Worm (Caenorhabditis elegans) whole organism, L2 larva: ENCODE measurements around the gene H23N18.6.
A peak's percentile ranks its signal among the peaks of the same experiment; 100 is the strongest.

Experiments
- C34F6.9 ChIP-seq: fragments of 150-350 bp; optimal IDR thresholded peaks from 2 replicates; lab custom pipeline; 2014; ENCODE audit warnings: missing biosample characterization, missing genetic modification characterization
- R02D3.7 ChIP-seq: fragments of 150-350 bp; optimal IDR thresholded peaks from 2 replicates; lab custom pipeline; 2014; ENCODE audit warnings: missing biosample characterization, missing genetic modification characterization
- Y55F3AM.14 ChIP-seq: fragments of 200-800 bp; sonication (Bioruptor generic); optimal IDR thresholded peaks from 2 replicates; lab custom pipeline; 2018; ENCODE audit warnings: mild to moderate bottlenecking, missing genetic modification characterization, missing compliant biosample characterization
- alr-1 ChIP-seq: fragments of 150-350 bp; optimal IDR thresholded peaks from 2 replicates; lab custom pipeline; 2014; ENCODE audit warnings: missing biosample characterization, missing genetic modification characterization
- aly-2 ChIP-seq: fragments of 150-350 bp; optimal IDR thresholded peaks from 2 replicates; lab custom pipeline; 2014; ENCODE audit warnings: missing biosample characterization, missing genetic modification characterization
- ama-1 ChIP-seq: fragments of 150-350 bp; optimal IDR thresholded peaks from 2 replicates; lab custom pipeline; 2018; ENCODE audit warnings: inconsistent platforms
- blmp-1 ChIP-seq: sonication (generic microtip); optimal IDR thresholded peaks from 2 replicates; lab custom pipeline; 2017; ENCODE audit warnings: missing genetic modification characterization, mild to moderate bottlenecking, missing compliant biosample characterization, antibody characterized with exemption, moderate library complexity; ENCODE audit not compliant: insufficient read depth
- ceh-16 ChIP-seq: fragments of 150-350 bp; optimal IDR thresholded peaks from 2 replicates; lab custom pipeline; 2014; ENCODE audit warnings: missing biosample characterization, missing genetic modification characterization
- ceh-82 ChIP-seq: fragments of 150-350 bp; optimal IDR thresholded peaks from 2 replicates; lab custom pipeline; 2014; ENCODE audit warnings: missing biosample characterization, missing genetic modification characterization
- crh-2 ChIP-seq: sonication (generic microtip); optimal IDR thresholded peaks from 2 replicates; lab custom pipeline; 2017; ENCODE audit warnings: missing biosample characterization, missing genetic modification characterization
- dmd-4 ChIP-seq: sonication (generic microtip); optimal IDR thresholded peaks from 2 replicates; lab custom pipeline; 2017; ENCODE audit warnings: missing biosample characterization, missing genetic modification characterization
- egl-27 ChIP-seq: sonication (generic microtip); optimal IDR thresholded peaks from 3 replicates; lab custom pipeline; 2017; ENCODE audit warnings: missing biosample characterization, missing genetic modification reagents, missing genetic modification characterization
- elt-1 ChIP-seq: fragments of 150-350 bp; optimal IDR thresholded peaks from 2 replicates; lab custom pipeline; 2014; ENCODE audit warnings: missing biosample characterization, missing genetic modification characterization
- elt-3 ChIP-seq: sonication (generic microtip); optimal IDR thresholded peaks from 2 replicates; lab custom pipeline; 2017; ENCODE audit warnings: missing biosample characterization, missing genetic modification characterization
- fos-1 ChIP-seq: fragments of 150-350 bp; optimal IDR thresholded peaks from 2 replicates; lab custom pipeline; 2014; ENCODE audit warnings: missing biosample characterization, missing genetic modification characterization
- gmeb-1 ChIP-seq: fragments of 150-350 bp; optimal IDR thresholded peaks from 2 replicates; lab custom pipeline; 2014; ENCODE audit warnings: missing biosample characterization, missing genetic modification characterization
- lin-13 ChIP-seq: fragments of 150-350 bp; optimal IDR thresholded peaks from 2 replicates; lab custom pipeline; 2014; ENCODE audit warnings: missing biosample characterization, missing genetic modification reagents, missing genetic modification characterization
- lsy-2 ChIP-seq, 2 experiments: fragments of 150-350 bp in 1 of 2; sonication (generic microtip) in 1 of 2; optimal IDR thresholded peaks; 2 replicates each; lab custom pipeline; 2014 to 2017; ENCODE audit warnings: missing biosample characterization in 2 of 2, missing genetic modification characterization in 2 of 2
- mab-5 ChIP-seq: fragments of 150-350 bp; optimal IDR thresholded peaks from 2 replicates; lab custom pipeline; 2014; ENCODE audit warnings: missing biosample characterization, missing genetic modification characterization
- mdl-1 ChIP-seq, 2 experiments: fragments of 150-350 bp in 1 of 2; sonication (generic microtip) in 1 of 2; optimal IDR thresholded peaks; 2 replicates each; lab custom pipeline; 2017; ENCODE audit warnings: missing biosample characterization in 2 of 2, missing genetic modification characterization in 2 of 2
- nhr-10 ChIP-seq: sonication (generic microtip); optimal IDR thresholded peaks from 2 replicates; lab custom pipeline; 2017; ENCODE audit warnings: missing biosample characterization, missing genetic modification characterization
- nhr-11 ChIP-seq: fragments of 150-350 bp; optimal IDR thresholded peaks from 2 replicates; lab custom pipeline; 2014; ENCODE audit warnings: missing biosample characterization, missing genetic modification characterization
- nhr-21 ChIP-seq: fragments of 150-350 bp; optimal IDR thresholded peaks from 2 replicates; lab custom pipeline; 2014; ENCODE audit warnings: missing biosample characterization, missing genetic modification characterization
- nhr-23 ChIP-seq: fragments of 150-350 bp; optimal IDR thresholded peaks from 2 replicates; lab custom pipeline; 2014; ENCODE audit warnings: missing biosample characterization, missing genetic modification reagents, missing genetic modification characterization
- nhr-237 ChIP-seq: fragments of 150-350 bp; optimal IDR thresholded peaks from 2 replicates; lab custom pipeline; 2014; ENCODE audit warnings: missing biosample characterization, missing genetic modification characterization
- nhr-25 ChIP-seq: fragments of 150-350 bp; sonication (generic microtip); optimal IDR thresholded peaks from 3 replicates; lab custom pipeline; 2014; ENCODE audit warnings: missing biosample characterization, missing genetic modification characterization
- nhr-77 ChIP-seq: fragments of 150-350 bp; optimal IDR thresholded peaks from 2 replicates; lab custom pipeline; 2014; ENCODE audit warnings: missing biosample characterization, missing genetic modification characterization
- peb-1 ChIP-seq: fragments of 150-350 bp; optimal IDR thresholded peaks from 2 replicates; lab custom pipeline; 2014; ENCODE audit warnings: missing biosample characterization, missing genetic modification characterization
- sem-4 ChIP-seq: fragments of 150-350 bp; optimal IDR thresholded peaks from 2 replicates; lab custom pipeline; 2014; ENCODE audit warnings: missing biosample characterization, missing genetic modification reagents, missing genetic modification characterization
- skn-1 ChIP-seq: sonication (generic microtip); optimal IDR thresholded peaks from 2 replicates; lab custom pipeline; 2017; ENCODE audit warnings: missing biosample characterization, missing genetic modification characterization
- sma-3 ChIP-seq: sonication (generic microtip); optimal IDR thresholded peaks from 2 replicates; lab custom pipeline; 2016; ENCODE audit warnings: missing genetic modification reagents, missing genetic modification characterization, missing compliant biosample characterization
- sma-9 ChIP-seq, 2 experiments: fragments of 150-350 bp in 1 of 2; sonication (generic microtip) in 1 of 2; optimal IDR thresholded peaks; 2 replicates each; lab custom pipeline; 2014 to 2016; ENCODE audit warnings: missing genetic modification characterization in 2 of 2, mild to moderate bottlenecking in 1 of 2, missing biosample characterization in 1 of 2, missing compliant biosample characterization in 1 of 2, missing genetic modification reagents in 1 of 2, moderate library complexity in 1 of 2
- snpc-4 ChIP-seq: fragments of 150-350 bp; optimal IDR thresholded peaks from 2 replicates; lab custom pipeline; 2014; ENCODE audit warnings: missing biosample characterization, missing genetic modification characterization
- unc-39 ChIP-seq: fragments of 150-350 bp; optimal IDR thresholded peaks from 2 replicates; lab custom pipeline; 2014; ENCODE audit warnings: missing biosample characterization, missing genetic modification characterization
- unc-55 ChIP-seq: fragments of 150-350 bp; sonication (generic microtip); optimal IDR thresholded peaks from 3 replicates; lab custom pipeline; 2014; ENCODE audit warnings: missing biosample characterization, missing genetic modification reagents, missing genetic modification characterization
- zag-1 ChIP-seq: fragments of 150-350 bp; optimal IDR thresholded peaks from 2 replicates; lab custom pipeline; 2014; ENCODE audit warnings: missing biosample characterization, missing genetic modification characterization
- ztf-1 ChIP-seq: fragments of 200-800 bp; sonication (Bioruptor generic); conservative IDR thresholded peaks from 2 replicates; pipeline ENCODE4 v1.3.6; 2022; ENCODE audit warnings: missing genetic modification characterization, missing compliant biosample characterization
- ztf-11 ChIP-seq: sonication (generic microtip); optimal IDR thresholded peaks from 2 replicates; lab custom pipeline; 2017; ENCODE audit warnings: missing biosample characterization, missing genetic modification characterization
- ztf-4 ChIP-seq: fragments of 150-350 bp; optimal IDR thresholded peaks from 2 replicates; lab custom pipeline; 2014; ENCODE audit warnings: missing biosample characterization, missing genetic modification characterization

The H23N18.6 gene

DNA sequence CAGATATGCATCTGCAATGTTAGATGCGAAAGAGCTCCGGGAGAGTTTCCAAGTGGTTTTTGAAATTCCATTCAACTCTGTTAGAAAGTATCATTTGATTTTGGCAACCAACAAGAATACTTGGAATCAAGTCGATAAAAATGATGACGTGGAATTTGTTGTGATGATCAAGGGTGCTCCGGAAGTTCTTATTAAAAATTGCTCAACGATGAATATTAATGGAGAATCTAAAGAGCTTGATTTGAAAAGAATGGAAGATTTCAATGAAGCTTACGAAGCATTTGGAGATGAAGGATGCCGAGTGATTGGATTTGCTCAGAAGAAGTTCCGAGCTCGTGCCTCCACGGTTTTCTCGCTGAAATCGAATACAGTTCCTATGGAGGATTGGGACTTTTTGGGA lies 22.5 kb upstream of the H23N18.6 start:
- TF ChIP-seq ztf-11 (no peak), sma-9 (GFP tag; optimal IDR thresholded peaks at IDR 0.05; lab: Kevin White, UChicago) (no peak), sma-9 (tag; optimal IDR thresholded peaks at IDR 0.05; lab: Kevin White, UChicago) (no peak), lin-13 (GFP tag; lab: Kevin White, UChicago) (no peak), sem-4 (no peak), snpc-4 (no peak), crh-2 (tag; lab: Kevin White, UChicago) (no peak), nhr-21 (no peak), nhr-77 (tag; lab: Kevin White, UChicago) (no peak), nhr-10 (tag; lab: Kevin White, UChicago) (no peak), Y55F3AM.14 (GFP tag; lab: Kevin White, UChicago) (no peak), ztf-1 (no peak), unc-39 (tag; lab: Kevin White, UChicago) (no peak), sma-3 (GFP tag; lab: Kevin White, UChicago) (no peak), nhr-25 (tag; lab: Kevin White, UChicago) (no peak), nhr-237 (tag; lab: Kevin White, UChicago) (no peak), unc-55 (GFP tag; lab: Kevin White, UChicago) (no peak), alr-1 (no peak), ceh-16 (tag; lab: Kevin White, UChicago) (no peak), skn-1 (tag; lab: Kevin White, UChicago) (no peak), nhr-11 (no peak)

DNA sequence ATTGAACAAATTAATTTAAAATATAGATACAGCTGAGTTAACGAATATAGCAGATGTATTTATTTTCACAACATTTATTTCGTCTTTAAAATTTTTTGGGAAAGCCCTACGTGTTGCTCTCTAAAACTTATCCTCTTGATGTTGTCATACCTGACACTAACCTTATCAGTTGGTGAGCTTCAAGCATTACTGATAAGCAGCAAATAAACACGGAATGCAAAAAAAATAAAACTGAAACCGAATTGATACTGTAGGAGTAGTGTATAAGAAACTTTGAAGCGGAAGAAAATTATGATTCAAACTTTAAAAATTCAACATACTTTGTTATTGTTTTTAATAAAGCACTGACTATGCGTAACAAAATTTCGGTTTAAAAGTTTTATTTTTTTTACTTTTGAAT lies 20.2 kb upstream of the H23N18.6 start:
- TF ChIP-seq fos-1 (tag; lab: Kevin White, UChicago) (peak; percentile 30), C34F6.9 (tag; lab: Kevin White, UChicago) (no peak)

DNA sequence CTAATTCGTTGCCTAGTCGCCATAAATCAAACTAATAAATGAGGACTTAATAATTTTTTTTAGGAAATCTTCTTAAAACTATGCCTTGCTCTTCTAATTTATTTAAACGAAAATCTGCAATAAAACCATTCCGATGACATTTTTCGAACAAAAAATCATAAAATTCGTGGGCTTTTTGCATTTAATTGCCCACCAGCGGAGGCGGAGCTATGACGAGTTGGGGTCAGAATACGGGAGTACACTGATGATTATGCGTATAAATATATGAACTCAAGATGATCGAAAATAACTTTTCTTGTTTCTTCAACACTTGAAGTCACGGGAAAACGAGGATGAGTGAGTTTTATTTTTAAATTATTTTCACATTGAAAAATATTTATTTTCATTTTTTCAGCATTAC lies 19.5 kb upstream of the H23N18.6 start, which contains the start of gene catp-2:
catp-2 (plus strand) TSS at position 301 of the 400 bp plus-strand sequence.
- no peak for TF ChIP-seq blmp-1 (tag; lab: Kevin White, UChicago)
- no peak for TF ChIP-seq zag-1
- TF ChIP-seq nhr-23 (tag; lab: Kevin White, UChicago), result no peak
- no peak for TF ChIP-seq ama-1 (lab: Kevin White, UChicago)
- no peak for TF ChIP-seq unc-55 (GFP tag; lab: Kevin White, UChicago)
- TF ChIP-seq aly-2 (tag; lab: Kevin White, UChicago), result no peak
- no peak for TF ChIP-seq elt-1
- TF ChIP-seq R02D3.7, result no peak
- TF ChIP-seq ceh-16 (tag; lab: Kevin White, UChicago), result no peak
- no peak for TF ChIP-seq dmd-4 (tag; lab: Kevin White, UChicago)
- no peak for TF ChIP-seq unc-39 (tag; lab: Kevin White, UChicago)
- TF ChIP-seq ztf-1, result no peak
- no peak for TF ChIP-seq egl-27
- TF ChIP-seq sma-3 (GFP tag; lab: Kevin White, UChicago), result no peak
- TF ChIP-seq peb-1 (tag; lab: Kevin White, UChicago), result no peak
- no peak for TF ChIP-seq nhr-77 (tag; lab: Kevin White, UChicago)
- no peak for TF ChIP-seq gmeb-1 (tag; lab: Kevin White, UChicago)
- no peak for TF ChIP-seq sma-9 (GFP tag; optimal IDR thresholded peaks at IDR 0.05; lab: Kevin White, UChicago)
- TF ChIP-seq sma-9 (tag; optimal IDR thresholded peaks at IDR 0.05; lab: Kevin White, UChicago), result no peak
- TF ChIP-seq ceh-82, result no peak

DNA sequence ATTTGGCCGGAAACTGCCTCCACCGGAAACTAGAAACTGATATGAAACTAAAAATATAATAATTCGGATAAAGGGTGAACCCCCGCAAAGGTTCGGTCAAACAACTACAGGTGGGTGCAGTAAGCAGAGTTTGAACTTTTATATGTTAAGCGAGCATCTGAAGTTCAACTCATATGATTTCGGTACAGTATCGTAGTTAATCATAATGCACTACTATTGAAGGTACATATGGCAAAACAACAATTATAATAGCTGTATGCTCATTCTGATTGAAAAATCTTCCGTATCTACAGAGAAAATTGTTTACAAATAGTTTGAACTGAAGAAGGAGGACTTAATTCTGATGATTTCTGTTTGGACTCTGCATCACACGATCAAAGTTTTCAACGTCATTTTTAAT lies 18.4 kb upstream of the H23N18.6 start:
- TF ChIP-seq alr-1 (no peak), ztf-11 (no peak)

DNA sequence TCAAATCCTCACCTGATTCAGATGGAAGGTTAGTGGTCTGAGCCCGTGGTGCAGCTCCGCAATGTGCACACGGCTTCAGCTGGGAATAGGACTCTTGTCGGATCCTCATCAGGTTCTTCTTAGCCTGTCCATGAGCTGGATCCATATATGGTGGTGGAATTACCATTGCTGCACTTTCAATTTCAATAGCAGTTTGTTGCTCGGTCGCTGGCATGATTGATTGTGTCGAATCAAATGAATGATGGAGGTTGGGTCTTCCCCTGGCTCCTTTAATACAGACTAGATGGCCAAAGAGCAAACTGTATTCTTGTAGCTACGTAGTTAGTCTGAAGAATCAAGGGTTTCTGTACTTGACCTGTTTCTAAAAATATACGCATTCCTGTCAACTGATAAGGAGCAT lies 17.9 kb upstream of the H23N18.6 start, which contains the start of gene C02E7.10:
C02E7.10 (minus strand) TSS at position 232 of the 400 bp plus-strand sequence.
- TF ChIP-seq R02D3.7 (no peak), dmd-4 (tag; lab: Kevin White, UChicago) (no peak), nhr-77 (tag; lab: Kevin White, UChicago) (no peak), ztf-1 (no peak), blmp-1 (tag; lab: Kevin White, UChicago) (no peak), C34F6.9 (tag; lab: Kevin White, UChicago) (no peak), ceh-16 (tag; lab: Kevin White, UChicago) (no peak), lsy-2 (tag; optimal IDR thresholded peaks at IDR 0.05; lab: Kevin White, UChicago) (no peak), mab-5 (no peak), ceh-82 (no peak), zag-1 (no peak), mdl-1 (tag; optimal IDR thresholded peaks at IDR 0.05; lab: Kevin White, UChicago) (no peak), aly-2 (tag; lab: Kevin White, UChicago) (no peak), ztf-4 (no peak), elt-3 (tag; lab: Kevin White, UChicago) (no peak), ama-1 (lab: Kevin White, UChicago) (no peak), nhr-237 (tag; lab: Kevin White, UChicago) (no peak)
